Worm (Caenorhabditis elegans): Measurements from ENCODE around the gene C24H11.2.

The C24H11.2 gene

DNA sequence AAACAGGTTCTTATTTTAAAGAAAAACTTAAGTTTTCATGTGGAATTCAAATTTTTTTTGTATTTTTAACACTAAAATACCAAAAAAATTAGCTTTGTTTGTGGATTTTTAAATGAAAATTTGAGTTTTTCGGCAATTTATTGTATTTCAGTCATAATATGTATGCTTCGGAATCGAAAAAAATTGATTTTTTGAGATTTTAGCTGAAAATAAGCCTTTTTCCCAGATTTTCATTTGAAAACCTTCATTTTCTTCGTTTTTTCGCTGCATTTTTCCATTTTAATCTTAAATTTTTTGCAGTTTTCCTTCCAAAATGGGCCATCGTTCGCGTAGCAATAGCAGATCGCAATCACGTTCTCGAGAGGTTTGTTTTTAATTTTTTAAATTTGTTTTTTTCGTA, 34.0 kb upstream of the C24H11.2 start, which contains the start of gene rsp-8:
TSS of gene rsp-8 (plus strand) at position 301 of the 400 bp plus-strand sequence.
- TF ChIP-seq ceh-44 (GFP tag; IDR thresholded peaks at IDR 0.05) (no peak), pha-4 (GFP tag; IDR thresholded peaks at IDR 0.05) (no peak), pha-4 (tag; optimal IDR thresholded peaks at IDR 0.05) (no peak), Y48G9A.11 (GFP tag; IDR thresholded peaks at IDR 0.05) (no peak), daf-16 (GFP tag; optimal IDR thresholded peaks at IDR 0.05) (no peak), daf-16 (tag; optimal IDR thresholded peaks at IDR 0.05) (no peak), ceh-62 (tag; optimal IDR thresholded peaks at IDR 0.05) (no peak), lin-13 (GFP tag; optimal IDR thresholded peaks at IDR 0.05) (no peak), lin-15B (tag; optimal IDR thresholded peaks at IDR 0.05) (no peak), zfp-3 (GFP tag; conservative IDR thresholded peaks at IDR 0.05) (no peak), lin-39 (tag; optimal IDR thresholded peaks at IDR 0.05) (no peak), nhr-237 (tag; optimal IDR thresholded peaks at IDR 0.05) (no peak), aly-2 (tag; optimal IDR thresholded peaks at IDR 0.05) (no peak), ceh-28 (tag; optimal IDR thresholded peaks at IDR 0.05) (no peak), D1046.2 (GFP tag; IDR thresholded peaks at IDR 0.05) (no peak)

DNA sequence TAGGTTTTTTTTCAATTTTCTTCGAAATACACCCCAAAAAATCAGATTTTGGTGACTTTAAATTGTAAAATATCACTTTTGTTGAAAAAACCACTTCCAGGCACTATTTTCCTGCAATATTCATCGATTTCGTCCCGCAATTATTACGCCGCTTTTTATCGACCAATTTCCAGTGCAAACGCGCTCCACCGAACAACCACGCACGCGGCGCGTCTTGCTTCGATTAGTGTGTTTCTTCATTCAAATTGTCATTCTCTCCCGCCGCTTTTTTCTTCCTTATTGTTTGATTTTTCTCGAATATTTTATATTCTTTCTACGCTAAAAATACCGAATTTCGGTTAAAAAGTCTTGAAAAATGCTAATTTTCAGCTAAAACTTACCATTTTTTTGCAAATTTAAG, 33.5 kb upstream of the C24H11.2 start:
- TF ChIP-seq daf-12 (tag; optimal IDR thresholded peaks at IDR 0.05) = no peak
- no peak for TF ChIP-seq ceh-28 (tag; optimal IDR thresholded peaks at IDR 0.05)
- TF ChIP-seq aha-1 (tag) = peak; percentile 93
- no peak for TF ChIP-seq nhr-237 (tag; optimal IDR thresholded peaks at IDR 0.05)
- peak; percentile 31; the same call in 1 of the 2 replicates for TF ChIP-seq vab-7 (GFP tag; IDR thresholded peaks at IDR 0.05)
- no peak for TF ChIP-seq T20F7.1 (GFP tag; optimal IDR thresholded peaks at IDR 0.05)
- TF ChIP-seq set-16 (GFP tag; IDR thresholded peaks at IDR 0.05) = no peak
- TF ChIP-seq lir-3 (tag; optimal IDR thresholded peaks at IDR 0.05) = no peak
- TF ChIP-seq ceh-32 (tag; optimal IDR thresholded peaks at IDR 0.05; ENCODE audit: poor library complexity) = no peak
- TF ChIP-seq nhr-41 (GFP tag; IDR thresholded peaks at IDR 0.05) = no peak
- TF ChIP-seq nhr-76 (tag; optimal IDR thresholded peaks at IDR 0.05) = no peak
- TF ChIP-seq tag-97 (GFP tag; IDR thresholded peaks at IDR 0.05) = no peak
- peak; percentile 21; the same call in 1 of the 2 replicates for TF ChIP-seq dmd-6 (GFP tag; IDR thresholded peaks at IDR 0.05)
- no peak for TF ChIP-seq nhr-111 (GFP tag; optimal IDR thresholded peaks at IDR 0.05)
- no peak for TF ChIP-seq daf-19 (GFP tag; conservative IDR thresholded peaks at IDR 0.05)
- TF ChIP-seq spr-3 (GFP tag; optimal IDR thresholded peaks at IDR 0.05) = no peak
- peak; percentile 20 for TF ChIP-seq dve-1 (tag; optimal IDR thresholded peaks at IDR 0.05; ENCODE audit: insufficient read depth)
- no peak for TF ChIP-seq saeg-2 (GFP tag; IDR thresholded peaks at IDR 0.05)
- peak; percentile 94 for TF ChIP-seq hlh-30 (tag; optimal IDR thresholded peaks at IDR 0.05; ENCODE audit: insufficient read depth)
- TF ChIP-seq hif-1 (tag; optimal IDR thresholded peaks at IDR 0.05) = peak in 1 of 2 experiments; percentile 46
- no peak for TF ChIP-seq unc-130 (GFP tag; optimal IDR thresholded peaks at IDR 0.05)
- TF ChIP-seq R02D3.7 (tag; optimal IDR thresholded peaks at IDR 0.05) = no peak
- TF ChIP-seq aly-2 (tag; optimal IDR thresholded peaks at IDR 0.05) = no peak
- no peak for TF ChIP-seq D1046.2 (GFP tag; IDR thresholded peaks at IDR 0.05)
- no peak for TF ChIP-seq ceh-44 (GFP tag; IDR thresholded peaks at IDR 0.05)
- TF ChIP-seq nhr-11 (tag; optimal IDR thresholded peaks at IDR 0.05) = no peak
- peak; percentile 86 for TF ChIP-seq mes-2 (tag; optimal IDR thresholded peaks at IDR 0.05; ENCODE audit: poor library complexity, severe bottlenecking)
- TF ChIP-seq lin-13 (GFP tag; optimal IDR thresholded peaks at IDR 0.05) = peak; percentile 76
- no peak for TF ChIP-seq nhr-25 (tag; optimal IDR thresholded peaks at IDR 0.05; ENCODE audit: borderline replicate concordance, insufficient read depth)
- TF ChIP-seq madf-9 (GFP tag; conservative IDR thresholded peaks at IDR 0.05) = no peak
- TF ChIP-seq F37D6.2 (tag; optimal IDR thresholded peaks at IDR 0.05) = no peak
- peak; percentile 56 for TF ChIP-seq nhr-28 (tag; optimal IDR thresholded peaks at IDR 0.05)
- TF ChIP-seq unc-39 (tag; optimal IDR thresholded peaks at IDR 0.05) = no peak
- no peak for TF ChIP-seq ztf-11 (tag; optimal IDR thresholded peaks at IDR 0.05)
- TF ChIP-seq Y105C5A.15 (GFP tag; IDR thresholded peaks at IDR 0.05) = no peak
- TF ChIP-seq madf-5 (GFP tag; IDR thresholded peaks at IDR 0.05) = no peak
- TF ChIP-seq fkh-10 (GFP tag; optimal IDR thresholded peaks at IDR 0.05) = no peak
- TF ChIP-seq F10B5.3 (tag; optimal IDR thresholded peaks at IDR 0.05) = no peak
- no peak for TF ChIP-seq ctbp-1 (GFP tag; IDR thresholded peaks at IDR 0.05)
- TF ChIP-seq dmd-9 (GFP tag; IDR thresholded peaks at IDR 0.05) = no peak
- TF ChIP-seq nhr-42 (GFP tag; IDR thresholded peaks at IDR 0.05) = no peak

Measured in whole organism, L4 larva.